Fruit fly (Drosophila melanogaster): Measurements from ENCODE around the gene Jon65Aiv.

The Jon65Aiv gene

dm6 chr3L:6074975-6075692, 36.2 kb downstream of the Jon65Aiv start, which contains the start of the genes CG13295 and CG6610 (continued):
- TF ChIP-seq br (optimal IDR thresholded peaks at IDR 0.05) (no peak), CG30020 (tag; optimal IDR thresholded peaks at IDR 0.05) (peak; percentile 54), CG6683 (GFP tag; optimal IDR thresholded peaks at IDR 0.05) (no peak), CG18011 (GFP tag; optimal IDR thresholded peaks at IDR 0.05) (peak; percentile 13), bcd (GFP tag; optimal IDR thresholded peaks at IDR 0.05) (peak; percentile 58), dan (GFP tag; IDR thresholded peaks at IDR 0.05) (no peak), org-1 (GFP tag; optimal IDR thresholded peaks at IDR 0.05) (no peak), ftz-f1 (GFP tag; optimal IDR thresholded peaks at IDR 0.05) (peak; percentile 61), en (GFP tag; optimal IDR thresholded peaks at IDR 0.05) (no peak), CG16815 (GFP tag; optimal IDR thresholded peaks at IDR 0.05) (peak; percentile 42), sr (GFP tag; IDR thresholded peaks at IDR 0.05) (no peak), CG10209 (GFP tag; optimal IDR thresholded peaks at IDR 0.05) (peak; percentile 30), CG9932 (GFP tag; IDR thresholded peaks at IDR 0.05) (peak; percentile 83), pum (GFP tag; optimal IDR thresholded peaks at IDR 0.05) (peak; percentile 40), CG12236 (GFP tag; optimal IDR thresholded peaks at IDR 0.05) (no peak), dmrt11E (tag; optimal IDR thresholded peaks at IDR 0.05) (peak; percentile 64), wor (GFP tag; IDR thresholded peaks at IDR 0.05) (no peak), CG11696 (GFP tag; IDR thresholded peaks at IDR 0.05) (no peak), CG17328 (GFP tag; IDR thresholded peaks at IDR 0.05) (no peak), Awh (GFP tag; IDR thresholded peaks at IDR 0.05) (no peak), fd96Cb (tag; optimal IDR thresholded peaks at IDR 0.05) (peak; percentile 27), CrebB (tag; optimal IDR thresholded peaks at IDR 0.05) (peak; percentile 23), row (GFP tag; IDR thresholded peaks at IDR 0.05) (peak; percentile 95), kni (GFP tag; optimal IDR thresholded peaks at IDR 0.05) (no peak), repo (GFP tag; optimal IDR thresholded peaks at IDR 0.05) (no peak), Abd-B (GFP tag; optimal IDR thresholded peaks at IDR 0.05) (peak; percentile 50), Dp (GFP tag; optimal IDR thresholded peaks at IDR 0.05) (peak; percentile 4), CG10366 (GFP tag; IDR thresholded peaks at IDR 0.05) (peak; percentile 11; the same call in 1 of the 2 replicates), CG2875 (GFP tag; optimal IDR thresholded peaks at IDR 0.05) (no peak), CG1529 (GFP tag; optimal IDR thresholded peaks at IDR 0.05) (peak; percentile 29), gfzf (GFP tag; optimal IDR thresholded peaks at IDR 0.05) (peak; percentile 76), dm (GFP tag; optimal IDR thresholded peaks at IDR 0.05) (peak; percentile 42), Doc3 (GFP tag; IDR thresholded peaks at IDR 0.05; ENCODE audit: partially characterized antibody) (no peak), CG6854 (GFP tag; optimal IDR thresholded peaks at IDR 0.05) (no peak), CG10543 (GFP tag; optimal IDR thresholded peaks at IDR 0.05) (peak; percentile 75), CG17361 (GFP tag; IDR thresholded peaks at IDR 0.05) (peak; percentile 72; the same call in 2 of the 3 replicates), CG2678 (tag; optimal IDR thresholded peaks at IDR 0.05) (peak; percentile 76), CHES-1-like (GFP tag; optimal IDR thresholded peaks at IDR 0.05) (peak; percentile 26), CG13287 (GFP tag; IDR thresholded peaks at IDR 0.05; ENCODE audit: partially characterized antibody) (peak; percentile 19; the same call in 1 of the 2 replicates), Ada2b (GFP tag; IDR thresholded peaks at IDR 0.05) (no peak), Ptx1 (GFP tag; IDR thresholded peaks at IDR 0.05) (peak; percentile 70), CG11560 (tag; IDR thresholded peaks at IDR 0.05) (no peak), CG9727 (GFP tag; optimal IDR thresholded peaks at IDR 0.05) (peak; percentile 67), CG12391 (tag; optimal IDR thresholded peaks at IDR 0.05) (peak; percentile 71), ken (GFP tag; IDR thresholded peaks at IDR 0.05) (peak; percentile 19; the same call in 1 of the 3 replicates), CG8359 (GFP tag; optimal IDR thresholded peaks at IDR 0.05; ENCODE audit: borderline replicate concordance) (no peak), CG7271 (tag; optimal IDR thresholded peaks at IDR 0.05) (no peak), CG4730 (GFP tag; IDR thresholded peaks at IDR 0.05) (0 out of 2 replicates have a peak, but pooled peaks have one; percentile 28), Hr3 (GFP tag; optimal IDR thresholded peaks at IDR 0.05) (peak; percentile 49), MBD-R2 (GFP tag; IDR thresholded peaks at IDR 0.05) (peak; percentile 68)
